Fruit fly (Drosophila melanogaster) whole organism, embryonic: ENCODE data around the gene CG3009.

Source experiments
- Awh ChIP-seq: fragments of 200-800 bp; sonication (Bioruptor generic); IDR thresholded peaks from 2 replicates; pipeline ENCODE4, ENCODE4 v1.3.6; 2022; ENCODE audit warnings: missing biosample characterization, missing genetic modification characterization
- Bgb ChIP-seq: fragments of 200-800 bp; sonication (Bioruptor generic); IDR thresholded peaks from 2 replicates; pipeline ENCODE4 v1.3.6; 2022; ENCODE audit warnings: missing biosample characterization, missing genetic modification characterization; ENCODE audit not compliant: partially characterized antibody
- CG12659 ChIP-seq: fragments of 200-800 bp; sonication (Bioruptor generic); optimal IDR thresholded peaks from 3 replicates; lab custom pipeline; 2017; ENCODE audit warnings: mild to moderate bottlenecking, missing biosample characterization, missing genetic modification reagents, missing genetic modification characterization
- CG12769 ChIP-seq: fragments of 200-800 bp; sonication (Bioruptor generic); optimal IDR thresholded peaks from 2 replicates; lab custom pipeline; 2019; ENCODE audit warnings: missing biosample characterization, mild to moderate bottlenecking, missing genetic modification characterization, moderate library complexity
- CG12942 ChIP-seq: fragments of 200-800 bp; sonication (Bioruptor generic); optimal IDR thresholded peaks from 3 replicates; lab custom pipeline; 2016; ENCODE audit warnings: missing biosample characterization, missing genetic modification characterization
- CG13424 ChIP-seq: fragments of 200-800 bp; sonication (Bioruptor generic); optimal IDR thresholded peaks from 2 replicates; lab custom pipeline; 2019; ENCODE audit warnings: missing biosample characterization, mild to moderate bottlenecking, missing genetic modification characterization, moderate library complexity
- CG14860 ChIP-seq: fragments of 200-800 bp; sonication (Bioruptor generic); IDR thresholded peaks from 3 replicates; pipeline ENCODE4 v1.3.6; 2022; ENCODE audit warnings: missing biosample characterization, missing genetic modification characterization; ENCODE audit not compliant: partially characterized antibody
- CG14965 ChIP-seq: fragments of 200-800 bp; sonication (Bioruptor generic); optimal IDR thresholded peaks from 2 replicates; lab custom pipeline; 2016; ENCODE audit warnings: missing biosample characterization, missing genetic modification characterization, borderline replicate concordance
- CG1603 ChIP-seq: fragments of 200-800 bp; sonication (Bioruptor generic); optimal IDR thresholded peaks from 2 replicates; lab custom pipeline; 2019; ENCODE audit warnings: missing biosample characterization, mild to moderate bottlenecking, missing genetic modification characterization, moderate library complexity
- CG18262 ChIP-seq: fragments of 200-800 bp; optimal IDR thresholded peaks from 3 replicates; lab custom pipeline; 2019; ENCODE audit warnings: missing biosample characterization, mild to moderate bottlenecking, missing genetic modification characterization, moderate library complexity
- CG2116 ChIP-seq: fragments of 200-800 bp; sonication (Bioruptor generic); optimal IDR thresholded peaks from 3 replicates; lab custom pipeline; 2018; ENCODE audit warnings: missing biosample characterization, mild to moderate bottlenecking, missing genetic modification characterization
- CG2712 ChIP-seq: fragments of 200-800 bp; optimal IDR thresholded peaks from 3 replicates; lab custom pipeline; 2019; ENCODE audit warnings: missing biosample characterization, mild to moderate bottlenecking, missing genetic modification characterization, moderate library complexity
- CG3065 ChIP-seq: fragments of 200-800 bp; sonication (Bioruptor generic); optimal IDR thresholded peaks from 2 replicates; lab custom pipeline; 2016; ENCODE audit warnings: missing biosample characterization, missing genetic modification characterization
- CG34224 ChIP-seq: fragments of 200-800 bp; sonication (Bioruptor generic); IDR thresholded peaks from 3 replicates; pipeline ENCODE4 v1.3.6; 2022; ENCODE audit warnings: missing biosample characterization, missing genetic modification characterization; ENCODE audit not compliant: partially characterized antibody
- CG4360 ChIP-seq: fragments of 200-800 bp; sonication (Bioruptor generic); IDR thresholded peaks from 2 replicates; pipeline ENCODE4 v1.3.6; 2022; ENCODE audit warnings: missing biosample characterization, missing genetic modification characterization
- CG4617 ChIP-seq: fragments of 200-800 bp; sonication (Bioruptor generic); optimal IDR thresholded peaks from 3 replicates; lab custom pipeline; 2016; ENCODE audit warnings: missing biosample characterization, missing genetic modification characterization, borderline replicate concordance
- CG6272 ChIP-seq: fragments of 200-800 bp; sonication (Bioruptor generic); IDR thresholded peaks from 2 replicates; pipeline ENCODE4 v1.3.6; 2022; ENCODE audit warnings: missing biosample characterization, missing genetic modification characterization
- CG8765 ChIP-seq: fragments of 200-800 bp; sonication (Bioruptor generic); IDR thresholded peaks from 2 replicates; pipeline ENCODE4 v1.3.6; 2022; ENCODE audit warnings: missing biosample characterization, missing genetic modification characterization
- CG9215 ChIP-seq: fragments of 200-800 bp; sonication (Bioruptor generic); IDR thresholded peaks from 2 replicates; pipeline ENCODE4 v1.3.6; 2022; ENCODE audit warnings: missing biosample characterization, missing genetic modification characterization
- CG9932 ChIP-seq: fragments of 200-800 bp; sonication (Bioruptor generic); IDR thresholded peaks from 2 replicates; pipeline ENCODE4 v1.3.6; 2022; ENCODE audit warnings: missing biosample characterization, missing genetic modification characterization
- Camta ChIP-seq: fragments of 200-800 bp; sonication (Bioruptor generic); optimal IDR thresholded peaks from 2 replicates; lab custom pipeline; 2016; ENCODE audit warnings: missing biosample characterization, missing genetic modification characterization
- CoRest ChIP-seq: fragments of 200-800 bp; sonication (Bioruptor generic); optimal IDR thresholded peaks from 3 replicates; lab custom pipeline; 2018; ENCODE audit warnings: missing biosample characterization, mild to moderate bottlenecking, missing genetic modification characterization, moderate library complexity
- Deaf1 ChIP-seq: fragments of 200-800 bp; optimal IDR thresholded peaks from 3 replicates; lab custom pipeline; 2019; ENCODE audit warnings: missing biosample characterization, mild to moderate bottlenecking, missing genetic modification characterization, moderate library complexity
- Dll ChIP-seq: fragments of 200-800 bp; sonication (Bioruptor generic); IDR thresholded peaks from 4 replicates; pipeline ENCODE4 v1.3.6; 2022; ENCODE audit warnings: missing biosample characterization, missing genetic modification characterization; ENCODE audit not compliant: partially characterized antibody
- Fer1 ChIP-seq: fragments of 200-800 bp; sonication (Bioruptor generic); optimal IDR thresholded peaks from 2 replicates; lab custom pipeline; 2017; ENCODE audit warnings: missing biosample characterization, mild to moderate bottlenecking, missing genetic modification characterization
- Hand ChIP-seq: fragments of 200-800 bp; sonication (Bioruptor generic); optimal IDR thresholded peaks from 2 replicates; lab custom pipeline; 2017; ENCODE audit warnings: mild to moderate bottlenecking, missing biosample characterization, missing genetic modification reagents, missing genetic modification characterization
- MESR4 ChIP-seq: fragments of 200-800 bp; sonication (Bioruptor generic); optimal IDR thresholded peaks from 2 replicates; lab custom pipeline; 2018; ENCODE audit warnings: missing biosample characterization, mild to moderate bottlenecking, missing genetic modification characterization, moderate library complexity
- NC2α ChIP-seq: fragments of 200-800 bp; sonication (Bioruptor generic); optimal IDR thresholded peaks from 2 replicates; lab custom pipeline; 2016; ENCODE audit warnings: missing biosample characterization, missing genetic modification characterization
- NfI ChIP-seq: fragments of 200-800 bp; sonication (Bioruptor generic); optimal IDR thresholded peaks from 3 replicates; lab custom pipeline; 2018; ENCODE audit warnings: missing biosample characterization, mild to moderate bottlenecking, missing genetic modification characterization, moderate library complexity
- Oli ChIP-seq: fragments of 200-800 bp; sonication (Bioruptor generic); optimal IDR thresholded peaks from 2 replicates; lab custom pipeline; 2018; ENCODE audit warnings: missing biosample characterization, mild to moderate bottlenecking, missing genetic modification characterization, moderate library complexity
- bcd ChIP-seq: fragments of 200-800 bp; sonication (Bioruptor generic); optimal IDR thresholded peaks from 2 replicates; lab custom pipeline; 2017; ENCODE audit warnings: missing biosample characterization, mild to moderate bottlenecking, missing genetic modification characterization
- bsh ChIP-seq, 2 experiments: fragments of 200-800 bp; sonication (Bioruptor generic); optimal IDR thresholded peaks; 2 replicates each; lab custom pipeline; 2017 to 2018; ENCODE audit warnings: mild to moderate bottlenecking in 2 of 2, missing biosample characterization in 2 of 2, missing genetic modification characterization in 2 of 2, moderate library complexity in 1 of 2
- corto ChIP-seq: fragments of 200-800 bp; sonication (Bioruptor generic); optimal IDR thresholded peaks from 2 replicates; lab custom pipeline; 2016; ENCODE audit warnings: missing biosample characterization, mild to moderate bottlenecking, missing genetic modification characterization, moderate library complexity
- cwo ChIP-seq: fragments of 200-800 bp; sonication (Bioruptor generic); optimal IDR thresholded peaks from 3 replicates; lab custom pipeline; 2017; ENCODE audit warnings: missing biosample characterization, missing genetic modification characterization, mild to moderate bottlenecking, moderate library complexity, missing genetic modification reagents
- dysf ChIP-seq: fragments of 200-800 bp; sonication (Bioruptor generic); IDR thresholded peaks from 3 replicates; pipeline ENCODE4 v1.3.6; 2022; ENCODE audit warnings: missing biosample characterization, missing genetic modification characterization
- ems ChIP-seq: fragments of 200-800 bp; sonication (Bioruptor generic); optimal IDR thresholded peaks from 3 replicates; lab custom pipeline; 2016; ENCODE audit warnings: missing biosample characterization, missing genetic modification characterization
- exex ChIP-seq: fragments of 200-800 bp; sonication (Bioruptor generic); optimal IDR thresholded peaks from 4 replicates; lab custom pipeline; 2018; ENCODE audit warnings: missing biosample characterization, mild to moderate bottlenecking, missing genetic modification characterization, moderate library complexity
- fd96Cb ChIP-seq: fragments of 200-800 bp; sonication (Bioruptor generic); optimal IDR thresholded peaks from 2 replicates; lab custom pipeline; 2018; ENCODE audit warnings: missing biosample characterization, mild to moderate bottlenecking, missing genetic modification characterization, moderate library complexity
- grau ChIP-seq: fragments of 200-800 bp; optimal IDR thresholded peaks from 3 replicates; lab custom pipeline; 2019; ENCODE audit warnings: missing biosample characterization, mild to moderate bottlenecking, missing genetic modification characterization, moderate library complexity
- lab ChIP-seq: fragments of 200-800 bp; sonication (Bioruptor generic); optimal IDR thresholded peaks from 3 replicates; lab custom pipeline; 2017; ENCODE audit warnings: missing biosample characterization, missing genetic modification characterization, mild to moderate bottlenecking, moderate library complexity, missing genetic modification reagents
- lola ChIP-seq, 3 experiments: fragments of >200 bp in 2 of 3; fragments of 200-800 bp in 1 of 3; sonication (Bioruptor generic) in 1 of 3; optimal IDR thresholded peaks; 2 replicates each; lab custom pipeline; 2017 to 2019; ENCODE audit warnings: missing biosample characterization in 3 of 3, missing genetic modification characterization in 3 of 3, mild to moderate bottlenecking in 1 of 3, moderate library complexity in 1 of 3
- nmo ChIP-seq: fragments of 200-800 bp; sonication (Bioruptor generic); optimal IDR thresholded peaks from 2 replicates; lab custom pipeline; 2018; ENCODE audit warnings: missing biosample characterization, mild to moderate bottlenecking, missing genetic modification characterization, moderate library complexity
- pan ChIP-seq, 4 experiments: fragments of >200 bp in 3 of 4; fragments of 200-800 bp in 1 of 4; sonication (Bioruptor generic) in 1 of 4; optimal IDR thresholded peaks in 3 of 4; IDR thresholded peaks in 1 of 4; 2 replicates each; pipeline versions ENCODE4 v1.3.6 to Lab custom; 2017 to 2022; ENCODE audit warnings: missing biosample characterization in 2 of 4, missing genetic modification characterization in 2 of 4, mixed read lengths in 1 of 4
- pum ChIP-seq: fragments of 200-800 bp; sonication (Bioruptor generic); optimal IDR thresholded peaks from 2 replicates; lab custom pipeline; 2016; ENCODE audit warnings: missing biosample characterization, missing genetic modification characterization
- ro ChIP-seq: fragments of 200-800 bp; sonication (Bioruptor generic); IDR thresholded peaks from 2 replicates; pipeline ENCODE4 v1.3.6; 2022; ENCODE audit warnings: missing biosample characterization, missing genetic modification characterization
- row ChIP-seq: fragments of 200-800 bp; sonication (Bioruptor generic); IDR thresholded peaks from 3 replicates; pipeline ENCODE4 v1.3.6; 2022; ENCODE audit warnings: missing biosample characterization, missing genetic modification characterization
- zen ChIP-seq: fragments of 200-800 bp; sonication (Bioruptor generic); optimal IDR thresholded peaks from 3 replicates; lab custom pipeline; 2018; ENCODE audit warnings: missing biosample characterization, mild to moderate bottlenecking, missing genetic modification characterization, moderate library complexity

CG3009 gene

dm6 chrX:4687778-4688399 is 21.4 kb upstream of the CG3009 start, which contains the start of gene ctp (continued):
- TF ChIP-seq grau (tag; lab: Kevin White, UChicago) (peak; percentile 50), pan (optimal IDR thresholded peaks at IDR 0.05; lab: Kevin White, UChicago) (no peak), pan (GFP tag; optimal IDR thresholded peaks at IDR 0.05 in 1 of 2, IDR thresholded peaks at IDR 0.05 in 1 of 2) (no peak), CG6272 (GFP tag; lab: Robert Waterston, UW) (0 out of 2 replicates have a peak, but pooled peaks have one; percentile 25), CG18262 (tag; lab: Kevin White, UChicago) (peak; percentile 30), pum (peak; percentile 1), CG2116 (GFP tag; lab: Kevin White, UChicago) (peak; percentile 95), corto (no peak), ro (no peak), lola (GFP tag; optimal IDR thresholded peaks at IDR 0.05; lab: Kevin White, UChicago) (no peak), CG2712 (tag; lab: Kevin White, UChicago) (peak; percentile 48), Deaf1 (tag; lab: Kevin White, UChicago) (peak; percentile 100), CG34224 (peak; percentile 69), CG14965 (GFP tag; lab: Kevin White, UChicago) (no peak), dysf (GFP tag; lab: Robert Waterston, UW) (peak; percentile 47; the same call in 2 of the 3 replicates), CG12942 (GFP tag; lab: Kevin White, UChicago) (no peak), Oli (tag; lab: Kevin White, UChicago) (peak; percentile 30), Hand (GFP tag; lab: Kevin White, UChicago) (peak; percentile 22), CG8765 (GFP tag; lab: Robert Waterston, UW) (no peak), CG4617 (GFP tag; lab: Kevin White, UChicago) (no peak), CG14860 (GFP tag; lab: Robert Waterston, UW) (peak; percentile 71), row (peak; percentile 87), NC2α (GFP tag; lab: Kevin White, UChicago) (no peak), zen (tag; lab: Kevin White, UChicago) (peak; percentile 45), CG9215 (peak; percentile 28; the same call in 1 of the 2 replicates), CG13424 (tag; lab: Kevin White, UChicago) (peak; percentile 49), CG12659 (peak; percentile 79), CG9932 (GFP tag; lab: Robert Waterston, UW) (peak; percentile 78), bsh (GFP tag; optimal IDR thresholded peaks at IDR 0.05; lab: Kevin White, UChicago) (peak; percentile 22 to 39), Dll (peak; percentile 74; the same call in 3 of the 4 replicates), Awh (GFP tag; lab: Robert Waterston, UW) (no peak), lab (peak; percentile 65), CG12769 (tag; lab: Kevin White, UChicago) (peak; percentile 79), CG3065 (GFP tag; lab: Kevin White, UChicago) (no peak), fd96Cb (peak; percentile 1), Camta (no peak), Fer1 (GFP tag; lab: Kevin White, UChicago) (peak; percentile 52), Bgb (GFP tag; lab: Robert Waterston, UW) (peak; percentile 67), nmo (GFP tag; lab: Kevin White, UChicago) (peak; percentile 24), bcd (GFP tag; lab: Kevin White, UChicago) (peak; percentile 16), CG1603 (tag; lab: Kevin White, UChicago) (peak; percentile 75), MESR4 (peak; percentile 45), cwo (GFP tag; lab: Kevin White, UChicago) (no peak), ems (GFP tag; lab: Kevin White, UChicago) (peak; percentile 23), NfI (GFP tag; lab: Kevin White, UChicago) (peak; percentile 14), CoRest (tag; lab: Kevin White, UChicago) (peak; percentile 51), exex (peak; percentile 33), CG4360 (GFP tag; lab: Robert Waterston, UW) (no peak)
